Fruit fly (Drosophila melanogaster): ENCODE measurements around the gene CG12104.

The CG12104 gene

dm6 chr3L:1647276-1647919 is 44.9 kb upstream of the CG12104 start, which contains the start of the genes CG17249 and Bro (continued):
- TF ChIP-seq oc (tag; optimal IDR thresholded peaks at IDR 0.05) (no peak), HmgD (GFP tag; optimal IDR thresholded peaks at IDR 0.05) (peak; percentile 30), ken (GFP tag; IDR thresholded peaks at IDR 0.05) (peak; percentile 69), Hr3 (GFP tag; optimal IDR thresholded peaks at IDR 0.05) (peak; percentile 21), dpn (GFP tag; optimal IDR thresholded peaks at IDR 0.05) (peak; percentile 41 to 64), ash1 (GFP tag; optimal IDR thresholded peaks at IDR 0.05) (no peak), Fer2 (tag; optimal IDR thresholded peaks at IDR 0.05) (no peak), scrt (GFP tag; optimal IDR thresholded peaks at IDR 0.05) (peak; percentile 62), salm (tag; optimal IDR thresholded peaks at IDR 0.05) (no peak), gfzf (GFP tag; optimal IDR thresholded peaks at IDR 0.05) (peak; percentile 53), CG3847 (GFP tag; IDR thresholded peaks at IDR 0.05) (peak; percentile 93), unpg (GFP tag; optimal IDR thresholded peaks at IDR 0.05) (no peak), CG17568 (GFP tag; optimal IDR thresholded peaks at IDR 0.05) (no peak), chif (GFP tag; optimal IDR thresholded peaks at IDR 0.05) (no peak), CG18619 (GFP tag; optimal IDR thresholded peaks at IDR 0.05) (no peak), Trl (optimal IDR thresholded peaks at IDR 0.05) (no peak), Trl (GFP tag; optimal IDR thresholded peaks at IDR 0.05) (no peak), CG9727 (GFP tag; optimal IDR thresholded peaks at IDR 0.05) (no peak), amos (GFP tag; IDR thresholded peaks at IDR 0.05; ENCODE audit: partially characterized antibody) (peak; percentile 41; the same call in 1 of the 2 replicates), CG2120 (GFP tag; optimal IDR thresholded peaks at IDR 0.05) (peak; percentile 72), pb (GFP tag; optimal IDR thresholded peaks at IDR 0.05) (no peak), CG3995 (GFP tag; optimal IDR thresholded peaks at IDR 0.05) (peak; percentile 5), CG8290 (GFP tag; optimal IDR thresholded peaks at IDR 0.05) (no peak), CG8290 (tag; optimal IDR thresholded peaks at IDR 0.05) (peak in 1 of 2 experiments; percentile 84), zfh2 (GFP tag; optimal IDR thresholded peaks at IDR 0.05) (peak; percentile 54), Dref (GFP tag; IDR thresholded peaks at IDR 0.05) (peak; percentile 40; the same call in 1 of the 2 replicates), Lim3 (GFP tag; IDR thresholded peaks at IDR 0.05) (no peak), HmgZ (tag; optimal IDR thresholded peaks at IDR 0.05) (peak; percentile 80), az2 (GFP tag; optimal IDR thresholded peaks at IDR 0.05) (peak; percentile 26), vnd (GFP tag; IDR thresholded peaks at IDR 0.05; ENCODE audit: partially characterized antibody) (0 out of 3 replicates have a peak, but pooled peaks have one; percentile 10), Ets65A (GFP tag) (peak; percentile 74), dysf (GFP tag; IDR thresholded peaks at IDR 0.05) (no peak), vvl (GFP tag; IDR thresholded peaks at IDR 0.05) (peak; percentile 72), gro (GFP tag; optimal IDR thresholded peaks at IDR 0.05) (peak; percentile 43), slbo (GFP tag; IDR thresholded peaks at IDR 0.05) (peak; percentile 75), Hr51 (GFP tag; optimal IDR thresholded peaks at IDR 0.05) (peak in 1 of 2 experiments; percentile 57), h (optimal IDR thresholded peaks at IDR 0.05) (no peak), Dek (tag; optimal IDR thresholded peaks at IDR 0.05) (no peak), CG9215 (GFP tag; IDR thresholded peaks at IDR 0.05) (no peak), sd (tag; optimal IDR thresholded peaks at IDR 0.05) (no peak), trem (tag; optimal IDR thresholded peaks at IDR 0.05) (peak; percentile 46), CG8944 (GFP tag; optimal IDR thresholded peaks at IDR 0.05) (peak; percentile 9), crp (GFP tag; optimal IDR thresholded peaks at IDR 0.05) (peak; percentile 87 to 97), CG6254 (GFP tag; optimal IDR thresholded peaks at IDR 0.05) (no peak), CG13296 (GFP tag; optimal IDR thresholded peaks at IDR 0.05) (no peak), pros (GFP tag; optimal IDR thresholded peaks at IDR 0.05) (no peak), vfl (GFP tag; optimal IDR thresholded peaks at IDR 0.05) (peak; percentile 53), sima (GFP tag; optimal IDR thresholded peaks at IDR 0.05) (no peak), tup (GFP tag; optimal IDR thresholded peaks at IDR 0.05) (peak; percentile 14), lov (optimal IDR thresholded peaks at IDR 0.05) (no peak), lov (GFP tag; IDR thresholded peaks at IDR 0.05) (peak; percentile 61; the same call in 2 of the 3 replicates)
